Fruit fly (Drosophila melanogaster) whole organism, embryonic: ENCODE data around the gene CG15019.

Experiments used
- B-H2 ChIP-seq: fragments of 200-800 bp; sonication (Bioruptor generic); optimal IDR thresholded peaks from 2 replicates; lab custom pipeline; 2018; ENCODE audit warnings: missing biosample characterization, mild to moderate bottlenecking, missing genetic modification characterization
- BtbVII ChIP-seq: fragments of 200-800 bp; sonication (Bioruptor generic); optimal IDR thresholded peaks from 3 replicates; lab custom pipeline; 2017; ENCODE audit warnings: missing biosample characterization, mild to moderate bottlenecking, missing genetic modification characterization
- C15 ChIP-seq: fragments of 200-800 bp; sonication (Bioruptor generic); IDR thresholded peaks from 3 replicates; pipeline ENCODE4 v1.3.6; 2022; ENCODE audit warnings: missing biosample characterization, missing genetic modification characterization
- CG13624 ChIP-seq: fragments of 200-800 bp; sonication (Bioruptor generic); optimal IDR thresholded peaks from 2 replicates; lab custom pipeline; 2016; ENCODE audit warnings: missing biosample characterization, missing genetic modification characterization
- CG15269 ChIP-seq: fragments of 200-800 bp; sonication (Bioruptor generic); optimal IDR thresholded peaks from 2 replicates; lab custom pipeline; 2018; ENCODE audit warnings: missing biosample characterization, mild to moderate bottlenecking, missing genetic modification characterization, moderate library complexity
- CG1529 ChIP-seq: fragments of 200-800 bp; sonication (Bioruptor generic); optimal IDR thresholded peaks from 3 replicates; lab custom pipeline; 2018; ENCODE audit warnings: missing biosample characterization, missing genetic modification characterization
- CG15514 ChIP-seq: fragments of 200-800 bp; sonication (Bioruptor generic); optimal IDR thresholded peaks from 3 replicates; lab custom pipeline; 2017; ENCODE audit warnings: missing biosample characterization, missing genetic modification characterization, mild to moderate bottlenecking, moderate library complexity, missing genetic modification reagents
- CG1602 ChIP-seq: fragments of 200-800 bp; sonication (Bioruptor generic); optimal IDR thresholded peaks from 3 replicates; lab custom pipeline; 2016; ENCODE audit warnings: missing biosample characterization, missing genetic modification characterization
- CG16779 ChIP-seq: fragments of 200-800 bp; sonication (Bioruptor generic); IDR thresholded peaks from 2 replicates; pipeline ENCODE4 v1.3.6; 2022; ENCODE audit warnings: missing biosample characterization, missing genetic modification characterization
- CG17361 ChIP-seq: fragments of 200-800 bp; sonication (Bioruptor generic); IDR thresholded peaks from 3 replicates; pipeline ENCODE4 v1.3.6; 2022; ENCODE audit warnings: missing biosample characterization, missing genetic modification characterization
- CG1832 ChIP-seq: fragments of 200-800 bp; sonication (Bioruptor generic); optimal IDR thresholded peaks from 2 replicates; lab custom pipeline; 2017; ENCODE audit warnings: missing biosample characterization, mild to moderate bottlenecking, missing genetic modification characterization, inconsistent platforms
- CG2889 ChIP-seq: fragments of 200-800 bp; sonication (Bioruptor generic); IDR thresholded peaks from 3 replicates; pipeline ENCODE4 v1.3.6; 2022; ENCODE audit warnings: missing biosample characterization, missing genetic modification characterization
- CG3281 ChIP-seq: fragments of 200-800 bp; sonication (Bioruptor generic); optimal IDR thresholded peaks from 3 replicates; lab custom pipeline; 2017; ENCODE audit warnings: missing biosample characterization, mild to moderate bottlenecking, missing genetic modification characterization
- CG33213 ChIP-seq: fragments of 200-800 bp; sonication (Bioruptor generic); optimal IDR thresholded peaks from 3 replicates; lab custom pipeline; 2016; ENCODE audit warnings: missing biosample characterization, missing genetic modification characterization
- CG3995 ChIP-seq: fragments of 200-800 bp; sonication (Bioruptor generic); optimal IDR thresholded peaks from 3 replicates; lab custom pipeline; 2016; ENCODE audit warnings: missing biosample characterization, missing genetic modification characterization
- CG4404 ChIP-seq: fragments of 200-800 bp; sonication (Bioruptor generic); IDR thresholded peaks from 2 replicates; pipeline ENCODE4 v1.3.6; 2022; ENCODE audit warnings: missing biosample characterization, missing genetic modification characterization
- CG4730 ChIP-seq: fragments of 200-800 bp; sonication (Bioruptor generic); IDR thresholded peaks from 2 replicates; pipeline ENCODE4 v1.3.6; 2022; ENCODE audit warnings: missing biosample characterization, missing genetic modification characterization
- CG6854 ChIP-seq: fragments of 200-800 bp; sonication (Bioruptor generic); optimal IDR thresholded peaks from 3 replicates; lab custom pipeline; 2017; ENCODE audit warnings: missing biosample characterization, mild to moderate bottlenecking, missing genetic modification characterization
- CG7372 ChIP-seq: fragments of 200-800 bp; sonication (Bioruptor generic); IDR thresholded peaks from 2 replicates; pipeline ENCODE4 v1.3.6; 2022; ENCODE audit warnings: missing biosample characterization, missing genetic modification characterization
- CG7987 ChIP-seq: fragments of 200-800 bp; sonication (Bioruptor generic); optimal IDR thresholded peaks from 2 replicates; lab custom pipeline; 2018; ENCODE audit warnings: missing biosample characterization, mild to moderate bottlenecking, missing genetic modification characterization, moderate library complexity
- CG8359 ChIP-seq: fragments of 200-800 bp; sonication (Bioruptor generic); optimal IDR thresholded peaks from 2 replicates; lab custom pipeline; 2017; ENCODE audit warnings: missing biosample characterization, mild to moderate bottlenecking, missing genetic modification characterization, borderline replicate concordance
- CTCF ChIP-seq: fragments of 200-800 bp; sonication (Bioruptor generic); optimal IDR thresholded peaks from 2 replicates; lab custom pipeline; 2017; ENCODE audit warnings: missing biosample characterization, mild to moderate bottlenecking, missing genetic modification characterization, moderate library complexity
- Dip3 ChIP-seq: fragments of 200-800 bp; sonication (Bioruptor generic); optimal IDR thresholded peaks from 3 replicates; lab custom pipeline; 2016; ENCODE audit warnings: missing biosample characterization, missing genetic modification characterization
- Fer1 ChIP-seq: fragments of 200-800 bp; sonication (Bioruptor generic); optimal IDR thresholded peaks from 2 replicates; lab custom pipeline; 2017; ENCODE audit warnings: missing biosample characterization, mild to moderate bottlenecking, missing genetic modification characterization
- HLH3B ChIP-seq: fragments of 200-800 bp; sonication (Bioruptor generic); IDR thresholded peaks from 2 replicates; pipeline ENCODE4 v1.3.6; 2022; ENCODE audit warnings: missing biosample characterization, missing genetic modification characterization
- Kr ChIP-seq: fragments of 200-800 bp; sonication (Bioruptor generic); optimal IDR thresholded peaks from 2 replicates; lab custom pipeline; 2017; ENCODE audit warnings: missing biosample characterization, mild to moderate bottlenecking, missing genetic modification characterization
- Lpt ChIP-seq: fragments of >200 bp; optimal IDR thresholded peaks from 2 replicates; lab custom pipeline; 2018; ENCODE audit warnings: missing biosample characterization, missing genetic modification characterization
- MESR4 ChIP-seq: fragments of 200-800 bp; sonication (Bioruptor generic); optimal IDR thresholded peaks from 2 replicates; lab custom pipeline; 2018; ENCODE audit warnings: missing biosample characterization, mild to moderate bottlenecking, missing genetic modification characterization, moderate library complexity
- Neu2 ChIP-seq: fragments of 200-800 bp; sonication (Bioruptor generic); optimal IDR thresholded peaks from 3 replicates; lab custom pipeline; 2016; ENCODE audit warnings: missing biosample characterization, missing genetic modification characterization, borderline replicate concordance
- Oaz ChIP-seq: fragments of 200-800 bp; sonication (Bioruptor generic); IDR thresholded peaks from 2 replicates; pipeline ENCODE4 v1.3.6; 2022; ENCODE audit warnings: missing biosample characterization, missing genetic modification characterization
- Vsx1 ChIP-seq: fragments of 200-800 bp; sonication (Bioruptor generic); optimal IDR thresholded peaks from 2 replicates; lab custom pipeline; 2017; ENCODE audit warnings: missing biosample characterization, mild to moderate bottlenecking, missing genetic modification characterization, missing genetic modification reagents
- ara ChIP-seq: fragments of 200-800 bp; sonication (Bioruptor generic); IDR thresholded peaks from 2 replicates; pipeline ENCODE4 v1.3.6; 2022; ENCODE audit warnings: missing biosample characterization, missing genetic modification characterization
- chinmo ChIP-seq: fragments of 200-800 bp; sonication (Bioruptor generic); IDR thresholded peaks from 4 replicates; pipeline ENCODE4 v1.3.6; 2022; ENCODE audit warnings: missing biosample characterization, missing genetic modification characterization; ENCODE audit not compliant: partially characterized antibody
- danr ChIP-seq: fragments of 200-800 bp; sonication (Bioruptor generic); IDR thresholded peaks from 2 replicates; pipeline ENCODE4 v1.3.6; 2022; ENCODE audit warnings: missing biosample characterization, missing genetic modification characterization
- dimm ChIP-seq: fragments of 200-800 bp; sonication (Bioruptor generic); IDR thresholded peaks from 2 replicates; pipeline ENCODE4 v1.3.6; 2022; ENCODE audit warnings: missing biosample characterization, missing genetic modification characterization
- dmrt99B ChIP-seq: fragments of 200-800 bp; sonication (Bioruptor generic); optimal IDR thresholded peaks from 2 replicates; lab custom pipeline; 2018; ENCODE audit warnings: missing biosample characterization, mild to moderate bottlenecking, missing genetic modification characterization, moderate library complexity
- ems ChIP-seq: fragments of 200-800 bp; sonication (Bioruptor generic); optimal IDR thresholded peaks from 3 replicates; lab custom pipeline; 2016; ENCODE audit warnings: missing biosample characterization, missing genetic modification characterization
- klu ChIP-seq: fragments of 200-800 bp; sonication (Bioruptor generic); IDR thresholded peaks from 2 replicates; pipeline ENCODE4 v1.3.6; 2022; ENCODE audit warnings: missing biosample characterization, missing genetic modification characterization
- nau ChIP-seq: fragments of 200-800 bp; sonication (Bioruptor generic); optimal IDR thresholded peaks from 3 replicates; lab custom pipeline; 2017; ENCODE audit warnings: missing biosample characterization, mild to moderate bottlenecking, missing genetic modification characterization, missing genetic modification reagents
- pnt ChIP-seq: fragments of 200-800 bp; sonication (Bioruptor generic); optimal IDR thresholded peaks from 3 replicates; lab custom pipeline; 2016; ENCODE audit warnings: missing biosample characterization, missing genetic modification characterization
- pzg ChIP-seq: fragments of 200-800 bp; sonication (Bioruptor generic); optimal IDR thresholded peaks from 3 replicates; lab custom pipeline; 2018; ENCODE audit warnings: missing biosample characterization, mild to moderate bottlenecking, missing genetic modification characterization, moderate library complexity
- schlank ChIP-seq: fragments of 200-800 bp; sonication (Bioruptor generic); optimal IDR thresholded peaks from 2 replicates; lab custom pipeline; 2018; ENCODE audit warnings: missing biosample characterization, mild to moderate bottlenecking, missing genetic modification characterization
- scrt ChIP-seq: fragments of 200-800 bp; sonication (Bioruptor generic); optimal IDR thresholded peaks from 2 replicates; lab custom pipeline; 2018; ENCODE audit warnings: missing biosample characterization, mild to moderate bottlenecking, missing genetic modification characterization, moderate library complexity
- sim ChIP-seq: fragments of 200-800 bp; sonication (Bioruptor generic); IDR thresholded peaks from 2 replicates; pipeline ENCODE4 v1.3.6; 2022; ENCODE audit warnings: missing biosample characterization, missing genetic modification characterization
- sob ChIP-seq: fragments of 200-800 bp; sonication (Bioruptor generic); IDR thresholded peaks from 2 replicates; pipeline ENCODE4 v1.3.6; 2022; ENCODE audit warnings: missing biosample characterization, missing genetic modification characterization
- ssp ChIP-seq: fragments of 200-800 bp; sonication (Bioruptor generic); IDR thresholded peaks from 2 replicates; pipeline ENCODE4 v1.3.6; 2022; ENCODE audit warnings: missing biosample characterization, missing genetic modification characterization
- stc ChIP-seq: fragments of 200-800 bp; sonication (Bioruptor generic); IDR thresholded peaks from 2 replicates; pipeline ENCODE4 v1.3.6; 2022; ENCODE audit warnings: missing biosample characterization, missing genetic modification characterization
- tup ChIP-seq: fragments of 200-800 bp; sonication (Bioruptor generic); optimal IDR thresholded peaks from 2 replicates; lab custom pipeline; 2016; ENCODE audit warnings: missing biosample characterization, mild to moderate bottlenecking, missing genetic modification characterization, moderate library complexity
- wek ChIP-seq: fragments of 200-800 bp; sonication (Bioruptor generic); optimal IDR thresholded peaks from 3 replicates; lab custom pipeline; 2018; ENCODE audit warnings: missing biosample characterization, mild to moderate bottlenecking, missing genetic modification characterization, moderate library complexity

Gene CG15019

dm6 chr3L:4363887-4364794, 41.7 kb downstream of the CG15019 start, which contains the start of the genes Cip4 and mRpS6 (continued):
- TF ChIP-seq CG7372 (GFP tag; lab: Robert Waterston, UW) (peak; percentile 67), ara (GFP tag; lab: Robert Waterston, UW) (peak; percentile 48; the same call in 1 of the 2 replicates), klu (GFP tag; lab: Robert Waterston, UW) (peak; percentile 59; the same call in 1 of the 2 replicates), dimm (peak; percentile 64; the same call in 1 of the 2 replicates), CTCF (GFP tag; lab: Kevin White, UChicago) (no peak), dmrt99B (peak; percentile 70), CG13624 (GFP tag; lab: Kevin White, UChicago) (peak; percentile 18), CG33213 (peak; percentile 23), tup (peak; percentile 70), CG4730 (GFP tag; lab: Robert Waterston, UW) (peak; percentile 62), stc (GFP tag; lab: Robert Waterston, UW) (peak; percentile 71), HLH3B (GFP tag; lab: Robert Waterston, UW) (peak; percentile 70; the same call in 1 of the 2 replicates), Oaz (peak; percentile 77), Fer1 (no peak), pzg (GFP tag; lab: Kevin White, UChicago) (peak; percentile 75), CG1832 (no peak), sim (no peak), CG3281 (GFP tag; lab: Kevin White, UChicago) (peak; percentile 6), pnt (GFP tag; lab: Kevin White, UChicago) (no peak), scrt (GFP tag; lab: Kevin White, UChicago) (no peak), CG4404 (GFP tag; lab: Robert Waterston, UW) (0 out of 2 replicates have a peak, but pooled peaks have one; percentile 30), danr (peak; percentile 73), CG8359 (no peak), CG2889 (peak; percentile 83), C15 (GFP tag; lab: Robert Waterston, UW) (0 out of 3 replicates have a peak, but pooled peaks have one; percentile 55), B-H2 (peak; percentile 85), wek (GFP tag; lab: Kevin White, UChicago) (peak; percentile 20), CG6854 (GFP tag; lab: Kevin White, UChicago) (no peak), Vsx1 (GFP tag; lab: Kevin White, UChicago) (peak; percentile 25), Neu2 (GFP tag; lab: Kevin White, UChicago) (no peak), Kr (GFP tag; lab: Kevin White, UChicago) (peak; percentile 89), CG17361 (GFP tag; lab: Robert Waterston, UW) (peak; percentile 38; the same call in 1 of the 3 replicates), CG1529 (GFP tag; lab: Kevin White, UChicago) (peak; percentile 56), CG1602 (GFP tag; lab: Kevin White, UChicago) (peak; percentile 83), BtbVII (GFP tag; lab: Kevin White, UChicago) (no peak), CG16779 (peak; percentile 58; the same call in 1 of the 2 replicates), sob (GFP tag; lab: Robert Waterston, UW) (peak; percentile 78), ssp (GFP tag; lab: Robert Waterston, UW) (peak; percentile 57), ems (GFP tag; lab: Kevin White, UChicago) (peak; percentile 61), MESR4 (peak; percentile 57), CG3995 (GFP tag; lab: Kevin White, UChicago) (no peak), Dip3 (GFP tag; lab: Kevin White, UChicago) (peak; percentile 62), CG15514 (GFP tag; lab: Kevin White, UChicago) (peak; percentile 39), CG7987 (GFP tag; lab: Kevin White, UChicago) (peak; percentile 53), nau (GFP tag; lab: Kevin White, UChicago) (no peak), chinmo (GFP tag; lab: Robert Waterston, UW) (peak; percentile 77; the same call in 3 of the 4 replicates), CG15269 (tag; lab: Kevin White, UChicago) (peak; percentile 89), Lpt (GFP tag; lab: Kevin White, UChicago) (no peak), schlank (no peak)
